Worm (Caenorhabditis elegans): ENCODE data around the gene hrpf-2.

- TF ChIP-seq him-1 (tag; optimal IDR thresholded peaks at IDR 0.05) (no peak), W03F9.2 (tag; optimal IDR thresholded peaks at IDR 0.05) (no peak)
These were observed 14.7 kb downstream of the hrpf-2 start, which contains the start of gene Y73B6BL.47 for ce11 chrIV:6361668-6362067.

Data from whole organism, L4/young adult.